Fruit fly (Drosophila melanogaster) whole organism, wandering third instar larva: ENCODE results near the gene PIG-U.

Source experiments
- CrebA ChIP-seq: fragments of 200-800 bp; sonication (Bioruptor generic); optimal IDR thresholded peaks from 2 replicates; lab custom pipeline; 2016; ENCODE audit warnings: missing biosample characterization, mild to moderate bottlenecking, missing genetic modification characterization, borderline replicate concordance
- Dfd ChIP-seq: fragments of >200 bp; optimal IDR thresholded peaks from 2 replicates; lab custom pipeline; 2017; ENCODE audit warnings: missing biosample characterization, missing genetic modification characterization
- Vsx2 ChIP-seq: fragments of 200-300, 225-300 bp; sonication (Bioruptor generic); optimal IDR thresholded peaks from 2 replicates; lab custom pipeline; 2018; ENCODE audit warnings: missing biosample characterization, missing genetic modification characterization; ENCODE audit not compliant: partially characterized antibody
- woc ChIP-seq: sonication (Bioruptor generic); optimal IDR thresholded peaks from 2 replicates; lab custom pipeline; 2016; ENCODE audit warnings: missing biosample characterization, mild to moderate bottlenecking, missing genetic modification characterization

DNA sequence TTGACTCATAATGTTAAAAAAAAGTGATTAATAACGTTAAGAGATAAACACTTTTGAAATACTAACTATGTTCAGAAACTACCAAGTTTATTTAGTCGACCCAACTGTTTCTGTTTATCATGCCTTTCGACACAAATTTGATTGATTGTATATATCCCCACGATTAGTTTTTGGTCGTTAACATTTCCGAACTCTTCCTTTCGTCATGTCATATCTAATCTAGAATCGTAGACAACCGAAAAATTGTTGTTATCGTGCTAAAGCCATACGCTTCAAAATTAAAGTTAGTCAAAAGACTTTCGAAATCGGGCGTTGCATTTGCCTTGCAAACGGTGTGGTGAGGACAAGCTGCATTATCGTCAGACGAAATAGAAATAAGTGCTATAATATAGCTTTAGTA lies 15.3 kb downstream of the PIG-U start:
- TF ChIP-seq Vsx2 (GFP tag; lab: Kevin White, UChicago) (no peak), woc (no peak), Dfd (GFP tag; lab: Kevin White, UChicago) (no peak), CrebA (GFP tag; lab: Kevin White, UChicago) (no peak)
